Fruit fly (Drosophila melanogaster): ENCODE results near the gene CG6013.

The CG6013 gene

dm6 chr3R:19023862-19024261 is 7.4 kb upstream of the CG6013 start, which contains the start of the genes CG6005 and CG14286 (continued):
- no peak for TF ChIP-seq ham (GFP tag; IDR thresholded peaks at IDR 0.05)
- TF ChIP-seq Usf (GFP tag; optimal IDR thresholded peaks at IDR 0.05) = no peak
- no peak for TF ChIP-seq bowl (GFP tag; IDR thresholded peaks at IDR 0.05)
- peak; percentile 60 for TF ChIP-seq pzg (GFP tag; optimal IDR thresholded peaks at IDR 0.05)
- peak; percentile 42 for TF ChIP-seq CG13775 (GFP tag; optimal IDR thresholded peaks at IDR 0.05)
- TF ChIP-seq CoRest (tag; optimal IDR thresholded peaks at IDR 0.05) = peak; percentile 34
- peak; percentile 25 for TF ChIP-seq Max (GFP tag; optimal IDR thresholded peaks at IDR 0.05)
- peak; percentile 61 to 81 for TF ChIP-seq dpn (GFP tag; optimal IDR thresholded peaks at IDR 0.05)
- TF ChIP-seq Antp (GFP tag; optimal IDR thresholded peaks at IDR 0.05) = peak; percentile 65
- TF ChIP-seq Elba2 (GFP tag; optimal IDR thresholded peaks at IDR 0.05) = no peak
- TF ChIP-seq CG34376 (GFP tag; optimal IDR thresholded peaks at IDR 0.05) = peak; percentile 17
- peak; percentile 62; the same call in 1 of the 3 replicates for TF ChIP-seq Mrtf (GFP tag; IDR thresholded peaks at IDR 0.05)
- TF ChIP-seq stc (GFP tag; IDR thresholded peaks at IDR 0.05) = 0 out of 2 replicates have a peak, but pooled peaks have one; percentile 32
- no peak for TF ChIP-seq Six4 (GFP tag; optimal IDR thresholded peaks at IDR 0.05)
- TF ChIP-seq CG1529 (GFP tag; optimal IDR thresholded peaks at IDR 0.05) = no peak
- no peak for TF ChIP-seq CG17361 (GFP tag; IDR thresholded peaks at IDR 0.05)
- peak; percentile 45 for TF ChIP-seq ssp (GFP tag; IDR thresholded peaks at IDR 0.05)
- TF ChIP-seq CG4730 (GFP tag; IDR thresholded peaks at IDR 0.05) = peak; percentile 48; the same call in 1 of the 2 replicates
- peak; percentile 78 for TF ChIP-seq vvl (GFP tag; IDR thresholded peaks at IDR 0.05)
- peak; percentile 57; the same call in 2 of the 3 replicates for TF ChIP-seq Doc3 (GFP tag; IDR thresholded peaks at IDR 0.05; ENCODE audit: partially characterized antibody)
- TF ChIP-seq CG2712 (tag; optimal IDR thresholded peaks at IDR 0.05) = peak; percentile 22
- TF ChIP-seq schlank (tag; optimal IDR thresholded peaks at IDR 0.05) = no peak
- peak; percentile 68; the same call in 1 of the 2 replicates for TF ChIP-seq CG14014 (GFP tag; IDR thresholded peaks at IDR 0.05)
- no peak for TF ChIP-seq mirr (GFP tag; optimal IDR thresholded peaks at IDR 0.05)
- no peak for TF ChIP-seq org-1 (GFP tag; optimal IDR thresholded peaks at IDR 0.05)
- no peak for TF ChIP-seq CG10321 (GFP tag; IDR thresholded peaks at IDR 0.05)
- peak; percentile 74; the same call in 2 of the 3 replicates for TF ChIP-seq Opbp (GFP tag; IDR thresholded peaks at IDR 0.05; ENCODE audit: partially characterized antibody)
- TF ChIP-seq row (GFP tag; IDR thresholded peaks at IDR 0.05) = peak; percentile 53; the same call in 2 of the 3 replicates
- TF ChIP-seq al (GFP tag; IDR thresholded peaks at IDR 0.05) = peak; percentile 61
- no peak for TF ChIP-seq CG10959 (GFP tag; IDR thresholded peaks at IDR 0.05)
- peak; percentile 49 for TF ChIP-seq CG1647 (GFP tag; optimal IDR thresholded peaks at IDR 0.05)
- TF ChIP-seq Atf6 (GFP tag; IDR thresholded peaks at IDR 0.05) = peak; percentile 62
- peak; percentile 16 for TF ChIP-seq CG12744 (GFP tag; optimal IDR thresholded peaks at IDR 0.05)
- peak; percentile 85 for TF ChIP-seq Bgb (GFP tag; IDR thresholded peaks at IDR 0.05; ENCODE audit: partially characterized antibody)
- 0 out of 2 replicates have a peak, but pooled peaks have one; percentile 8 for TF ChIP-seq CG43689 (GFP tag; IDR thresholded peaks at IDR 0.05)
- peak in 1 of 3 experiments; percentile 2 for TF ChIP-seq lola (GFP tag; optimal IDR thresholded peaks at IDR 0.05)
- TF ChIP-seq ci (GFP tag; IDR thresholded peaks at IDR 0.05) = peak; percentile 87
- no peak for TF ChIP-seq bigmax (GFP tag; optimal IDR thresholded peaks at IDR 0.05)
- TF ChIP-seq CG13624 (GFP tag; optimal IDR thresholded peaks at IDR 0.05) = peak; percentile 75
- peak; percentile 85 for TF ChIP-seq CG32532 (GFP tag; IDR thresholded peaks at IDR 0.05)
- TF ChIP-seq CG11723 (GFP tag; optimal IDR thresholded peaks at IDR 0.05) = no peak
- TF ChIP-seq CG13894 (tag; optimal IDR thresholded peaks at IDR 0.05) = no peak
- TF ChIP-seq grn (GFP tag; optimal IDR thresholded peaks at IDR 0.05) = no peak
- peak; percentile 82 for TF ChIP-seq CG34224 (GFP tag; IDR thresholded peaks at IDR 0.05; ENCODE audit: partially characterized antibody)
- TF ChIP-seq CG16813 (GFP tag; IDR thresholded peaks at IDR 0.05; ENCODE audit: partially characterized antibody) = peak; percentile 76
- no peak for TF ChIP-seq CG17359 (tag; optimal IDR thresholded peaks at IDR 0.05)
- peak; percentile 80 for TF ChIP-seq hbn (GFP tag; IDR thresholded peaks at IDR 0.05; ENCODE audit: partially characterized antibody)
- TF ChIP-seq CG34422 (GFP tag; IDR thresholded peaks at IDR 0.05) = peak; percentile 89
- TF ChIP-seq ap (GFP tag; IDR thresholded peaks at IDR 0.05) = 0 out of 2 replicates have a peak, but pooled peaks have one; percentile 6
- TF ChIP-seq CG10979 (tag; optimal IDR thresholded peaks at IDR 0.05) = no peak
- no peak for TF ChIP-seq CG7271 (tag; optimal IDR thresholded peaks at IDR 0.05)

Data from whole organism, embryonic.